Worm (Caenorhabditis elegans): Measurements from ENCODE around the gene E04F6.10.

Gene E04F6.10

DNA sequence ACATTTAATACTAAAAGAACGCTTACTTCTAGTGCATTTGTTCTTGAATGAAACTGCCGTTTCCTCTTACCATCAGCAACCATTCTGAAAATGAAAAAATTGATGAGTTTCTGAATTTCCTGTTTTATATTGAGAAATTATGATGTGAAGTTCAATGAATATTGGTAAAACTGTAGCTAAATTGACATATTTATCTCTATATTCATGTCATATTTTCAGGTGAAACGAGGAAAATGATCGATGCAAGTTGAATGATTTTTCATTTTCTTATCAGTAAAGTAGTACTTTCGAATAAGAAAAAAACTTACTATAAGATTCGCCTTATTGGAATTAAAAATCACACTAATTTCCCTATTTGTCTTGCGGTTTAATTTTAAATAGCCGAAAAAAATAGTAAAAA, 6.8 kb downstream of the E04F6.10 start, which contains the start of gene E04F6.15:
E04F6.15 (minus strand) TSS at position 101 of the 400 bp plus-strand sequence.
- TF ChIP-seq cnd-1 (tag; optimal IDR thresholded peaks at IDR 0.05) (no peak), nhr-28 (tag; optimal IDR thresholded peaks at IDR 0.05) (no peak)

DNA sequence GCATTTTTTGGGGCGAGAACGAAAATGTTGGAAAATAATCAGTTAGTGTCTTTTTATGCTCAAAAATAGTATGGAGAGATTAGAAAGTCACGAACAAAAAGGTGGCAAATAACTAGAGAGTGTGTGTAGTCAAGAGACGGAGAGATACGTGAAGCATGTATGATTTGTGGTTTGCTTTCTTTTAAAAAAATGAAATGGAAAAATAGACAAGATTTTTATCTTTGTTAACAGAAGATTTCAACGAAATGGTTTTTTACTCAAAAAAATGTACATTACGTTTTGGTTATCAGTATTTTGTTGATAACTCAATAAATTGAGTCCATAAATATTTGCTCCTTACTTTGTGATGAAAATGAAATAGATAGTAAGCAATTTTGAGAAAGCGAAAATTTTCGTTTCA, 8.8 kb downstream of the E04F6.10 start, which contains the start of gene dhs-7:
dhs-7 (minus strand) TSS at position 277 of the 400 bp plus-strand sequence.
- TF ChIP-seq zip-8 (tag; optimal IDR thresholded peaks at IDR 0.05) = no peak
- no peak for TF ChIP-seq unc-62 (GFP tag; optimal IDR thresholded peaks at IDR 0.05)
- no peak for TF ChIP-seq ceh-39 (tag; optimal IDR thresholded peaks at IDR 0.05)
- no peak for TF ChIP-seq ztf-11 (tag; optimal IDR thresholded peaks at IDR 0.05)
- TF ChIP-seq ham-2 (GFP tag; optimal IDR thresholded peaks at IDR 0.05) = no peak
- no peak for TF ChIP-seq mep-1 (tag; optimal IDR thresholded peaks at IDR 0.05)
- TF ChIP-seq ceh-43 (GFP tag; optimal IDR thresholded peaks at IDR 0.05) = no peak
- TF ChIP-seq elt-3 (tag; optimal IDR thresholded peaks at IDR 0.05) = no peak
- no peak for TF ChIP-seq unc-120 (tag; optimal IDR thresholded peaks at IDR 0.05; ENCODE audit: poor library complexity, severe bottlenecking)
- no peak for TF ChIP-seq nhr-28 (tag; optimal IDR thresholded peaks at IDR 0.05)
- TF ChIP-seq hlh-1 (tag; optimal IDR thresholded peaks at IDR 0.05) = no peak
- TF ChIP-seq cnd-1 (tag; optimal IDR thresholded peaks at IDR 0.05) = no peak
- no peak for TF ChIP-seq mls-2 (tag; optimal IDR thresholded peaks at IDR 0.05)
- no peak for TF ChIP-seq snpc-4 (tag; optimal IDR thresholded peaks at IDR 0.05)
- TF ChIP-seq blmp-1 (tag; optimal IDR thresholded peaks at IDR 0.05) = no peak

DNA sequence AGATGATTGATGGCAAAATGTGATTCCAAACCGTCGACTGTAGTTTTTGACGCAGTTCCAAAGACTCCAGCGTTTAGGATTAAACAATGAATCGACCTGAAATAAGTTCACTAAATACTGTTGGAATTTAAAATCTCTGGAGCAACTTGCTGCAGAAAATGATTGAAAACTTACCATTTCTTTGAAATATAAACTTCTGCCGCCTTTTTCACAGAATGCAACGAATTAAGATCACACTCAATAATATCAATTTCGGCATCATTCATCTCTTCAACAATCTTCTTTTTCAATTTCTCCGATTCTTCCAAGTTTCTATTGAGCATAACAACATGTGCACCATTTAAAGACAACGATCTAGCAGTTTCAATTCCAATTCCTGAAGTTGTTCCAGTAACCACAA, 9.3 kb downstream of the E04F6.10 start:
- no peak for TF ChIP-seq drap-1 (GFP tag; optimal IDR thresholded peaks at IDR 0.05)

DNA sequence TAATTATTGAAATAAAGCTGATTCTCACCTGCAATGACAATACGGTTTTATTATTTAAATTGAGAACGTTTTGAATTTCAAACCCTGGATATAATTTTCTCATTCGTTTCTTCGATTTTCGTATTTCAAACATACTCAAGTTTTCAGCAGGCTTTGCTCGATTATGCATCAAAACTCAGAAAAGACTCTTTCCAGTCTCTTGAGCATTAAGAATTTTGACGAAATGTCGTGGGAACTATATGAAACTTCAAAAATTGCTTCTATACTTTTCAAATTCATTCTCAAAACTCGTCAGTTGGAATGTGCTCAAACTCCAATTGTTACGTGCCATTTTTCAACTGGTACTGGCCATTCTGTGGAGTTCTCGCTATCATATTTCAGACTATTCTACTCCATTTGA, 11.6 kb downstream of the E04F6.10 start, which contains the start of gene srd-59:
srd-59 (plus strand) TSS at position 301 of the 400 bp plus-strand sequence.
- TF ChIP-seq bed-3 (GFP tag; optimal IDR thresholded peaks at IDR 0.05) (no peak), zip-8 (tag; optimal IDR thresholded peaks at IDR 0.05) (no peak)

DNA sequence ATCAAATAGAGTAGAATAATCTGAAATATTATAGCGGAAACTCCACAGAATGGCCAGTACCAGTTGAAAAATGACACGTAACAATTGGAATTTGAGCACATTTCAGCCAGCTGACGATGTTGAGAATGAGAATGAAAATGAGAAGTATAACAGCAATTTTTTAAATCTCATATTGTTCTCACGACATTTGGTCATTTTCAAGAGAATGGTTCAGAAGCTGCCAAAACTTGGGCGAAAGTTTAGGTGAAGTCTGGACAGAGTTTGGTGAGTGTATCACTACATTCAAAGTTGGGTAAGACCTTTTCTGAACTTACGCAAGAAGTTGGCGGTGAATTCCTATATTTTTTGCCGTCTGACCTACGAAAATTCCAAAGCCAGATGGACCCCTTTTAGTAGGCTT, 12.0 kb downstream of the E04F6.10 start, which contains the start of gene srd-58:
srd-58 (minus strand) TSS at position 101 of the 400 bp plus-strand sequence.
- TF ChIP-seq mep-1 (tag; optimal IDR thresholded peaks at IDR 0.05) (no peak), ces-1 (GFP tag; optimal IDR thresholded peaks at IDR 0.05) (no peak), ceh-39 (tag; optimal IDR thresholded peaks at IDR 0.05) (no peak), blmp-1 (tag; optimal IDR thresholded peaks at IDR 0.05) (no peak), bed-3 (GFP tag; optimal IDR thresholded peaks at IDR 0.05) (no peak), drap-1 (GFP tag; optimal IDR thresholded peaks at IDR 0.05) (no peak), mls-2 (tag; optimal IDR thresholded peaks at IDR 0.05) (no peak), mab-5 (tag; optimal IDR thresholded peaks at IDR 0.05) (no peak), nhr-76 (tag; optimal IDR thresholded peaks at IDR 0.05) (no peak), sem-2 (GFP tag; optimal IDR thresholded peaks at IDR 0.05) (no peak), hlh-1 (tag; optimal IDR thresholded peaks at IDR 0.05) (no peak), ham-2 (GFP tag; optimal IDR thresholded peaks at IDR 0.05) (no peak), lin-32 (GFP tag; optimal IDR thresholded peaks at IDR 0.05) (no peak), elt-3 (tag; optimal IDR thresholded peaks at IDR 0.05) (no peak), nhr-2 (tag; optimal IDR thresholded peaks at IDR 0.05) (no peak), lsy-2 (tag; optimal IDR thresholded peaks at IDR 0.05) (no peak), flh-1 (GFP tag; optimal IDR thresholded peaks at IDR 0.05) (no peak), zip-8 (tag; optimal IDR thresholded peaks at IDR 0.05) (no peak), pha-4 (tag; optimal IDR thresholded peaks at IDR 0.05) (no peak), cnd-1 (tag; optimal IDR thresholded peaks at IDR 0.05) (no peak)

DNA sequence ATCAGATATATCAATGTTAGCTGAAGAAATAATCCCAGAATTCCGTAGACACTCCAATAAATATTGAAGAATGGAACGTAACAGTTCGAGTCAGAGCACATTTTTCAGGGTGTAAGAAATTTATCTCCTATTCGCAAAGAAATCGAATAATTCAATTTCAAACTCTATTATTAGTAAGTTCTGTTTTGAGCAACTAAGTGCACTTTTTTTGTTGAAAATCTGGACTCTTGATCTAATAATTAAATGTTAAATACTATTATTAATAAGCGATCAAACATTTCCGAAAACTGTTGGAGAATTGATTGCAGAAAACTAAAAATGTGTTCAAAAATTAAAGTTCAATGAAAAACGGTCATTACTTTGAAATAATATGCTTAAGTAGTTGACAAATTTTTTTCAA, 13.8 kb downstream of the E04F6.10 start, which contains the start of gene srd-56:
srd-56 (minus strand) TSS at position 101 of the 400 bp plus-strand sequence.
- TF ChIP-seq elt-3 (tag; optimal IDR thresholded peaks at IDR 0.05) = no peak

DNA sequence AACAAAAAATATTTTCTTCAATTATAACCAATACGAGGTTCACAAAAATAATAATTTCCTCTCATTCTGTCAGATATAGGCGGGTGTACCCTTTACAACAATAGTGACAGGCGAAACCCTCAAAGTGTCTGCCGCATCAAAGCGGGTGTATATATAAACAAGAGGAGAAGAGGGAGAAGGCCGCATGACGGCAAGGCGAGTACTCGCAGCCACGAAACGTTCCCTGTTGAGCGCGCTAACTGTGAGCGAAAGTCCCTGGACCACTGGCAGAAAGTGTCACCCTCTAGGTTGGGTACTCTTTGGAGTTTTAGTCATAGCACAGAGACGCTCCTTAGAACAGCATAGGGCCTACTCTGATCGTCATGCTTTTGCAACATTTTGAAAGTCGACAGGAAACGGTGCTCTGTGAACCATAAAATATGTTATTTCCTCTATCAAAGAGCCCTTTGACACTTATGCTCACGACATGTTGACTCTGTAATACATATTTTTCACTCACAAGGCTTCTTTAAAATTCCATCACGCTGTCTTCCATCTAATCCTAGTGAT, 16.8 kb downstream of the E04F6.10 start, which contains the start of gene pcrg-1:
pcrg-1 (plus strand) TSS at position 499 of the 549 bp plus-strand sequence.
- TF ChIP-seq nhr-76 (tag; optimal IDR thresholded peaks at IDR 0.05) (no peak), ztf-11 (tag; optimal IDR thresholded peaks at IDR 0.05) (no peak), M03D4.4 (tag; optimal IDR thresholded peaks at IDR 0.05) (peak; percentile 92), pha-4 (tag; optimal IDR thresholded peaks at IDR 0.05) (peak; percentile 59), tbx-8 (GFP tag; optimal IDR thresholded peaks at IDR 0.05) (peak; percentile 91), ceh-43 (GFP tag; optimal IDR thresholded peaks at IDR 0.05) (peak; percentile 84), ceh-83 (GFP tag; optimal IDR thresholded peaks at IDR 0.05) (peak; percentile 92), lin-32 (GFP tag; optimal IDR thresholded peaks at IDR 0.05) (peak; percentile 86), unc-39 (tag; optimal IDR thresholded peaks at IDR 0.05) (peak; percentile 25), nhr-2 (tag; optimal IDR thresholded peaks at IDR 0.05) (no peak), snpc-4 (tag; optimal IDR thresholded peaks at IDR 0.05) (no peak), zip-8 (tag; optimal IDR thresholded peaks at IDR 0.05) (no peak), ceh-39 (tag; optimal IDR thresholded peaks at IDR 0.05) (no peak), elt-3 (tag; optimal IDR thresholded peaks at IDR 0.05) (peak; percentile 59), ham-2 (GFP tag; optimal IDR thresholded peaks at IDR 0.05) (peak; percentile 93), mls-2 (tag; optimal IDR thresholded peaks at IDR 0.05) (peak; percentile 97), lsy-2 (tag; optimal IDR thresholded peaks at IDR 0.05) (peak; percentile 27), blmp-1 (tag; optimal IDR thresholded peaks at IDR 0.05) (no peak), nhr-237 (tag; optimal IDR thresholded peaks at IDR 0.05) (no peak), drap-1 (GFP tag; optimal IDR thresholded peaks at IDR 0.05) (peak; percentile 94), nhr-12 (tag; optimal IDR thresholded peaks at IDR 0.05) (no peak), elt-1 (tag; optimal IDR thresholded peaks at IDR 0.05; ENCODE audit: borderline replicate concordance, insufficient read depth) (peak; percentile 1), sem-2 (GFP tag; optimal IDR thresholded peaks at IDR 0.05) (peak; percentile 84), unc-120 (tag; optimal IDR thresholded peaks at IDR 0.05; ENCODE audit: poor library complexity, severe bottlenecking) (peak; percentile 79), sptf-1 (tag; optimal IDR thresholded peaks at IDR 0.05) (peak; percentile 96)
